Fruit fly (Drosophila melanogaster) whole organism, prepupa: ENCODE results near the gene Scsalpha2.

Source experiments
- Blimp-1 ChIP-seq: fragments of 200-800 bp; sonication (Bioruptor generic); optimal IDR thresholded peaks from 3 replicates; lab custom pipeline; 2017; ENCODE audit warnings: missing biosample characterization, missing genetic modification characterization, mild to moderate bottlenecking, moderate library complexity, missing genetic modification reagents
- CG10631 ChIP-seq: fragments of 200-800 bp; sonication (Bioruptor generic); optimal IDR thresholded peaks from 2 replicates; lab custom pipeline; 2016; ENCODE audit warnings: missing biosample characterization, missing genetic modification characterization
- CG10669 ChIP-seq: fragments of 200-800 bp; sonication (Bioruptor generic); optimal IDR thresholded peaks from 3 replicates; lab custom pipeline; 2018; ENCODE audit warnings: missing biosample characterization, mild to moderate bottlenecking, missing genetic modification characterization, moderate library complexity
- CG11294 ChIP-seq: fragments of 200-800 bp; sonication (Bioruptor generic); IDR thresholded peaks from 2 replicates; pipeline ENCODE4 v1.3.6; 2022; ENCODE audit warnings: missing biosample characterization, missing genetic modification characterization
- CG15336 ChIP-seq: fragments of 200-800 bp; sonication (Bioruptor generic); IDR thresholded peaks from 2 replicates; pipeline ENCODE4 v1.3.6; 2022; ENCODE audit warnings: missing biosample characterization, missing genetic modification characterization
- CG1621 ChIP-seq: fragments of 200-800 bp; sonication (Bioruptor generic); optimal IDR thresholded peaks from 3 replicates; lab custom pipeline; 2018; ENCODE audit warnings: missing biosample characterization, mild to moderate bottlenecking, missing genetic modification characterization
- CG16779 ChIP-seq: fragments of 200-800 bp; sonication (Bioruptor generic); optimal IDR thresholded peaks from 3 replicates; lab custom pipeline; 2017; ENCODE audit warnings: missing biosample characterization, mild to moderate bottlenecking, missing genetic modification characterization
- CG3032 ChIP-seq: fragments of 200-800 bp; optimal IDR thresholded peaks from 2 replicates; lab custom pipeline; 2019; ENCODE audit warnings: missing biosample characterization, mild to moderate bottlenecking, missing genetic modification characterization, moderate library complexity
- CG31627 ChIP-seq: fragments of 200-800 bp; sonication (Bioruptor generic); optimal IDR thresholded peaks from 3 replicates; lab custom pipeline; 2016; ENCODE audit warnings: missing biosample characterization, missing genetic modification characterization
- CG32006 ChIP-seq: fragments of 200-800 bp; sonication (Bioruptor generic); optimal IDR thresholded peaks from 3 replicates; lab custom pipeline; 2017; ENCODE audit warnings: missing biosample characterization, mild to moderate bottlenecking, missing genetic modification characterization
- CG34406 ChIP-seq: fragments of 200-800 bp; sonication (Bioruptor generic); optimal IDR thresholded peaks from 3 replicates; lab custom pipeline; 2016; ENCODE audit warnings: missing biosample characterization, missing genetic modification characterization
- CG3919 ChIP-seq: fragments of 200-800 bp; sonication (Bioruptor generic); optimal IDR thresholded peaks from 3 replicates; lab custom pipeline; 2016; ENCODE audit warnings: missing biosample characterization, missing genetic modification characterization
- CG4318 ChIP-seq: fragments of 200-800 bp; sonication (Bioruptor generic); optimal IDR thresholded peaks from 3 replicates; lab custom pipeline; 2017; ENCODE audit warnings: missing biosample characterization, mild to moderate bottlenecking, missing genetic modification characterization
- CG6163 ChIP-seq: fragments of 200-800 bp; sonication (Bioruptor generic); IDR thresholded peaks from 3 replicates; pipeline ENCODE4 v1.3.6; 2022; ENCODE audit warnings: missing biosample characterization, missing genetic modification characterization
- CG6276 ChIP-seq: fragments of 200-800 bp; sonication (Bioruptor generic); optimal IDR thresholded peaks from 2 replicates; lab custom pipeline; 2017; ENCODE audit warnings: missing biosample characterization, mild to moderate bottlenecking, missing genetic modification characterization
- CG6808 ChIP-seq: fragments of 200-800 bp; sonication (Bioruptor generic); optimal IDR thresholded peaks from 3 replicates; lab custom pipeline; 2017; ENCODE audit warnings: missing biosample characterization, missing genetic modification characterization, mild to moderate bottlenecking, moderate library complexity, missing genetic modification reagents
- CG6854 ChIP-seq: fragments of 200-800 bp; sonication (Bioruptor generic); optimal IDR thresholded peaks from 2 replicates; lab custom pipeline; 2017; ENCODE audit warnings: missing biosample characterization, mild to moderate bottlenecking, missing genetic modification characterization
- CG7368 ChIP-seq: fragments of 200-800 bp; sonication (Bioruptor generic); optimal IDR thresholded peaks from 3 replicates; lab custom pipeline; 2016; ENCODE audit warnings: missing biosample characterization, missing genetic modification characterization
- CG8319 ChIP-seq: fragments of 200-800 bp; sonication (Bioruptor generic); optimal IDR thresholded peaks from 3 replicates; lab custom pipeline; 2016; ENCODE audit warnings: missing biosample characterization, missing genetic modification characterization
- CG8632 ChIP-seq: fragments of 200-800 bp; sonication (Bioruptor generic); optimal IDR thresholded peaks from 3 replicates; lab custom pipeline; 2016; ENCODE audit warnings: missing biosample characterization, missing genetic modification characterization
- CG9139 ChIP-seq: fragments of 200-800 bp; sonication (Bioruptor generic); optimal IDR thresholded peaks from 3 replicates; lab custom pipeline; 2017; ENCODE audit warnings: missing biosample characterization, mild to moderate bottlenecking, missing genetic modification characterization
- Eip75B ChIP-seq: fragments of 200-800 bp; sonication (Bioruptor generic); optimal IDR thresholded peaks from 3 replicates; lab custom pipeline; 2016; ENCODE audit warnings: missing biosample characterization, missing genetic modification characterization
- Eip78C ChIP-seq: fragments of 200-800 bp; sonication (Bioruptor generic); peaks from one replicate; lab custom pipeline; 2016; ENCODE audit warnings: missing biosample characterization, missing genetic modification characterization
- Eip93F ChIP-seq: fragments of 200-800 bp; sonication (Bioruptor generic); optimal IDR thresholded peaks from 2 replicates; lab custom pipeline; 2016; ENCODE audit warnings: missing biosample characterization, mild to moderate bottlenecking, missing genetic modification characterization
- Ets96B ChIP-seq: fragments of 200-800 bp; optimal IDR thresholded peaks from 2 replicates; lab custom pipeline; 2019; ENCODE audit warnings: missing biosample characterization, mild to moderate bottlenecking, missing genetic modification characterization, moderate library complexity
- Gug ChIP-seq: fragments of 200-800 bp; sonication (Bioruptor generic); IDR thresholded peaks from 2 replicates; pipeline ENCODE4 v1.3.6; 2022; ENCODE audit warnings: missing biosample characterization, missing genetic modification characterization
- Hr38 ChIP-seq: sonication (Bioruptor generic); optimal IDR thresholded peaks from 2 replicates; lab custom pipeline; 2016; ENCODE audit warnings: missing biosample characterization, missing genetic modification characterization
- Hr39 ChIP-seq: fragments of 200-800 bp; sonication (Bioruptor generic); optimal IDR thresholded peaks from 2 replicates; lab custom pipeline; 2016; ENCODE audit warnings: missing biosample characterization, missing genetic modification characterization
- Hr4 ChIP-seq: fragments of 200-800 bp; sonication (Bioruptor generic); optimal IDR thresholded peaks from 3 replicates; lab custom pipeline; 2016; ENCODE audit warnings: missing biosample characterization, missing genetic modification characterization
- Lpt ChIP-seq: fragments of 200-800 bp; sonication (Bioruptor generic); optimal IDR thresholded peaks from 3 replicates; lab custom pipeline; 2016; ENCODE audit warnings: missing biosample characterization, missing genetic modification characterization
- Met ChIP-seq: fragments of 200-800 bp; sonication (Bioruptor generic); optimal IDR thresholded peaks from 3 replicates; lab custom pipeline; 2016; ENCODE audit warnings: missing biosample characterization, missing genetic modification characterization
- OdsH ChIP-seq: fragments of 200-800 bp; sonication (Bioruptor generic); optimal IDR thresholded peaks from 3 replicates; lab custom pipeline; 2016; ENCODE audit warnings: missing biosample characterization, missing genetic modification characterization
- Smox ChIP-seq: fragments of 200-800 bp; sonication (Bioruptor generic); optimal IDR thresholded peaks from 3 replicates; lab custom pipeline; 2016; ENCODE audit warnings: missing biosample characterization, missing genetic modification characterization
- Sox102F ChIP-seq: fragments of 200-800 bp; sonication (Bioruptor generic); optimal IDR thresholded peaks from 2 replicates; lab custom pipeline; 2016; ENCODE audit warnings: missing biosample characterization, mild to moderate bottlenecking, missing genetic modification characterization
- Sox14 ChIP-seq: fragments of 200-800 bp; sonication (Bioruptor generic); optimal IDR thresholded peaks from 3 replicates; lab custom pipeline; 2016; ENCODE audit warnings: missing biosample characterization, missing genetic modification characterization
- achi ChIP-seq: fragments of 200-800 bp; sonication (Bioruptor generic); optimal IDR thresholded peaks from 3 replicates; lab custom pipeline; 2016; ENCODE audit warnings: missing biosample characterization, missing genetic modification characterization
- acj6 ChIP-seq: fragments of 200-800 bp; sonication (Bioruptor generic); optimal IDR thresholded peaks from 3 replicates; lab custom pipeline; 2016; ENCODE audit warnings: missing biosample characterization, missing genetic modification characterization
- cyc ChIP-seq: fragments of 200-800 bp; sonication (Bioruptor generic); optimal IDR thresholded peaks from 3 replicates; lab custom pipeline; 2016; ENCODE audit warnings: missing biosample characterization, missing genetic modification characterization
- dac ChIP-seq: fragments of 200-800 bp; sonication (Bioruptor generic); optimal IDR thresholded peaks from 2 replicates; lab custom pipeline; 2017; ENCODE audit warnings: missing biosample characterization, mild to moderate bottlenecking, missing genetic modification characterization
- eg ChIP-seq: fragments of 200-800 bp; sonication (Bioruptor generic); IDR thresholded peaks from 3 replicates; pipeline ENCODE4 v1.3.6; 2022; ENCODE audit warnings: missing biosample characterization, missing genetic modification characterization
- esn ChIP-seq: fragments of 200-800 bp; sonication (Bioruptor generic); optimal IDR thresholded peaks from 2 replicates; lab custom pipeline; 2016; ENCODE audit warnings: missing biosample characterization, mild to moderate bottlenecking, missing genetic modification characterization, moderate library complexity
- fd59A ChIP-seq: fragments of 200-800 bp; sonication (Bioruptor generic); optimal IDR thresholded peaks from 2 replicates; lab custom pipeline; 2017; ENCODE audit warnings: missing biosample characterization, mild to moderate bottlenecking, missing genetic modification characterization, missing genetic modification reagents
- fd85E ChIP-seq: fragments of 200-800 bp; sonication (Bioruptor generic); optimal IDR thresholded peaks from 3 replicates; lab custom pipeline; 2016; ENCODE audit warnings: missing biosample characterization, missing genetic modification characterization
- net ChIP-seq: fragments of 200-800 bp; sonication (Bioruptor generic); optimal IDR thresholded peaks from 3 replicates; lab custom pipeline; 2016; ENCODE audit warnings: missing biosample characterization, missing genetic modification characterization
- pdm3 ChIP-seq: fragments of 200-800 bp; sonication (Bioruptor generic); optimal IDR thresholded peaks from 3 replicates; lab custom pipeline; 2016; ENCODE audit warnings: missing biosample characterization, missing genetic modification characterization
- salr ChIP-seq, 2 experiments: fragments of 200-800 bp; sonication (Bioruptor generic); optimal IDR thresholded peaks; 3 replicates each; lab custom pipeline; 2016 to 2018; ENCODE audit warnings: missing biosample characterization in 2 of 2, missing genetic modification characterization in 2 of 2, mild to moderate bottlenecking in 1 of 2
- spab ChIP-seq: fragments of 200-800 bp; sonication (Bioruptor generic); optimal IDR thresholded peaks from 2 replicates; lab custom pipeline; 2017; ENCODE audit warnings: missing biosample characterization, mild to moderate bottlenecking, missing genetic modification characterization, missing genetic modification reagents
- ss ChIP-seq, 2 experiments: fragments of 200-800 bp; sonication (Bioruptor generic); optimal IDR thresholded peaks; 2 replicates in 1 of 2; 3 replicates in 1 of 2; lab custom pipeline; 2017 to 2018; ENCODE audit warnings: mild to moderate bottlenecking in 2 of 2, missing biosample characterization in 2 of 2, missing genetic modification characterization in 2 of 2, moderate library complexity in 1 of 2
- svp ChIP-seq: fragments of 200-800 bp; sonication (Bioruptor generic); peaks from one replicate; lab custom pipeline; 2016; ENCODE audit warnings: missing biosample characterization, missing genetic modification characterization
- topi ChIP-seq: fragments of 200-800 bp; sonication (Bioruptor generic); optimal IDR thresholded peaks from 3 replicates; lab custom pipeline; 2016; ENCODE audit warnings: missing biosample characterization, missing genetic modification characterization
- vri ChIP-seq: fragments of 200-800 bp; sonication (Bioruptor generic); optimal IDR thresholded peaks from 3 replicates; lab custom pipeline; 2016; ENCODE audit warnings: missing biosample characterization, mild to moderate bottlenecking, missing genetic modification characterization

The Scsalpha2 gene

dm6 chr3R:19460409-19461217, 2.3 kb downstream of the Scsalpha2 start, which contains the start of gene Dys:
Dys (plus strand) TSS chr3R:19461085.
- TF ChIP-seq CG8632 (GFP tag; lab: Kevin White, UChicago) (no peak), net (GFP tag; lab: Kevin White, UChicago) (no peak), Blimp-1 (GFP tag; lab: Kevin White, UChicago) (no peak), Met (GFP tag; lab: Kevin White, UChicago) (peak; percentile 66), Gug (GFP tag; lab: Robert Waterston, UW) (peak; percentile 58; the same call in 1 of the 2 replicates), vri (GFP tag; lab: Kevin White, UChicago) (peak; percentile 78), CG31627 (GFP tag; lab: Kevin White, UChicago) (peak; percentile 72), CG6276 (GFP tag; lab: Kevin White, UChicago) (peak; percentile 63), Eip78C (peak; percentile 79), Ets96B (tag; lab: Kevin White, UChicago) (peak; percentile 10), CG16779 (tag; lab: Kevin White, UChicago) (peak; percentile 17), spab (GFP tag; lab: Kevin White, UChicago) (no peak), CG1621 (tag; lab: Kevin White, UChicago) (no peak), CG10669 (GFP tag; lab: Kevin White, UChicago) (no peak), Lpt (no peak), CG6808 (no peak), Eip75B (GFP tag; lab: Kevin White, UChicago) (peak; percentile 46), Sox102F (GFP tag; lab: Kevin White, UChicago) (peak; percentile 3), Eip93F (GFP tag; lab: Kevin White, UChicago) (no peak), CG6854 (no peak), achi (GFP tag; lab: Kevin White, UChicago) (peak; percentile 39), CG7368 (GFP tag; lab: Kevin White, UChicago) (no peak), CG9139 (GFP tag; lab: Kevin White, UChicago) (no peak), pdm3 (peak; percentile 41), svp (GFP tag; lab: Kevin White, UChicago) (peak; percentile 78), CG8319 (GFP tag; lab: Kevin White, UChicago) (peak; percentile 28), CG32006 (peak; percentile 57), salr (GFP tag; optimal IDR thresholded peaks at IDR 0.05; lab: Kevin White, UChicago) (no peak), Smox (GFP tag; lab: Kevin White, UChicago) (peak; percentile 54), fd85E (GFP tag; lab: Kevin White, UChicago) (no peak), CG3919 (no peak), acj6 (GFP tag; lab: Kevin White, UChicago) (peak; percentile 27), CG4318 (peak; percentile 7), CG34406 (GFP tag; lab: Kevin White, UChicago) (peak; percentile 40), CG6163 (GFP tag; lab: Robert Waterston, UW) (no peak), esn (GFP tag; lab: Kevin White, UChicago) (peak; percentile 74), dac (GFP tag; lab: Kevin White, UChicago) (no peak), ss (GFP tag; optimal IDR thresholded peaks at IDR 0.05; lab: Kevin White, UChicago) (no peak), Sox14 (GFP tag; lab: Kevin White, UChicago) (peak; percentile 38), CG15336 (GFP tag; lab: Robert Waterston, UW) (no peak; the same call in 1 of the 2 replicates), Hr4 (peak; percentile 49), CG10631 (GFP tag; lab: Kevin White, UChicago) (peak; percentile 1), cyc (GFP tag; lab: Kevin White, UChicago) (peak; percentile 47), topi (peak; percentile 44), fd59A (no peak), Hr39 (GFP tag; lab: Kevin White, UChicago) (peak; percentile 71), CG11294 (GFP tag; lab: Robert Waterston, UW) (peak; percentile 39; the same call in 1 of the 2 replicates), Hr38 (no peak), eg (GFP tag; lab: Robert Waterston, UW) (peak; percentile 78), OdsH (GFP tag; lab: Kevin White, UChicago) (peak; percentile 45), CG3032 (tag; lab: Kevin White, UChicago) (no peak)
